Worm (Caenorhabditis elegans): ENCODE results near the gene C07A4.3.
A peak's percentile ranks its signal among the peaks of the same experiment; 100 is the strongest.

C07A4.3 gene

ce11 chrX:10174683-10175082 lies at the start of gene C07A4.3:
Gene C07A4.3 (plus strand): TSS chrX:10174983.
- TF ChIP-seq lin-15B (tag; optimal IDR thresholded peaks at IDR 0.05) (no peak), fos-1 (tag; optimal IDR thresholded peaks at IDR 0.05) (no peak), nhr-28 (tag; optimal IDR thresholded peaks at IDR 0.05) (no peak), unc-39 (tag; optimal IDR thresholded peaks at IDR 0.05) (no peak), elt-3 (tag; optimal IDR thresholded peaks at IDR 0.05) (no peak), jun-1 (tag; optimal IDR thresholded peaks at IDR 0.05) (no peak), ama-1 (optimal IDR thresholded peaks at IDR 0.05) (no peak), egl-27 (tag; optimal IDR thresholded peaks at IDR 0.05) (no peak), unc-62 (GFP tag; optimal IDR thresholded peaks at IDR 0.05) (no peak), egl-5 (tag; optimal IDR thresholded peaks at IDR 0.05) (no peak), pqm-1 (tag; optimal IDR thresholded peaks at IDR 0.05) (no peak), ceh-28 (tag; optimal IDR thresholded peaks at IDR 0.05) (no peak)

DNA sequence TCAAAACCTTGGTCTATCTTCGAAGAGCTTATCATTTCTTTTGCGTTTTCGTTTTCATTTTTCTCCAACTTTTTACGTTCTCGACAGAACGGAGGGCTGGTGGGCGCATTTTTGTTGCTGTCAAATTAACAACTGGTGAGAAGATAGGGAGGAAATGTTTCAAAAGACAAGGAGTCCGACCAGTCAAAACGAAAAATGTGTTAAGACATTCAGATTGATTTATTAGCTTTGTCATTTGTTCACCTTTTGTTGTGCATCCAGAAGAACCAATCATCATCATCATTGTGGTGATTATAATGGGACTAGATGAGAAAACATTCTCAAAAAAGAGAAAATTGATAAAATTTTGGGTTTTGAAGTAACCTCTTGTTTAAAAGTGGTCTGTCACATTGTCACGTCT lies 44.6 kb upstream of the C07A4.3 start:
- TF ChIP-seq ceh-28 (tag; optimal IDR thresholded peaks at IDR 0.05) (no peak), egl-5 (tag; optimal IDR thresholded peaks at IDR 0.05) (peak; percentile 72), pha-4 (tag; optimal IDR thresholded peaks at IDR 0.05) (no peak), sea-2 (GFP tag; optimal IDR thresholded peaks at IDR 0.05) (no peak)

DNA sequence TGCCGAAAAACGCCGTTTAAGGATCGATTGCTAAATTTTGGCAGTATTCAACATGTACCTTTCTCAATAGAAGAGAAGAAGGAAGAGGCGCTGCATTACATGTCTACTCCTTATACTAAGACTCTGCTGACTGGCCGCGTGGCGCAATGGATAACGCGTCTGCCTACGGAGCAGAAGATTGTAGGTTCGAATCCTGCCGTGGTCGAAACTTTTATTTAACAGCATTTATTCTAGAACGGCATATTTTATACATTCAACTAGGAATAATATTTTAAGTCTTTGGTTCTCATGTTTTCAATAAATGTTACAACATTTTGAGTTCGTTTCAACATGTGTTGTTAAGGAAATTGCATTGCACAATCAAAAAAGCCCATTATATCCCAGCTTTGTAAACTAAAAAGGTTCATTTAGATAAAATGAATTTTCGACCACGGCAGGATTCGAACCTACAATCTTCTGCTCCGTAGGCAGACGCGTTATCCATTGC lies 42.2 kb upstream of the C07A4.3 start:
- TF ChIP-seq nhr-23 (tag; optimal IDR thresholded peaks at IDR 0.05) (peak; percentile 37), nfya-1 (tag; optimal IDR thresholded peaks at IDR 0.05; ENCODE audit: insufficient read depth) (peak; percentile 46), fos-1 (tag; optimal IDR thresholded peaks at IDR 0.05) (peak; percentile 45), nhr-43 (tag; optimal IDR thresholded peaks at IDR 0.05; ENCODE audit: poor library complexity, severe bottlenecking) (peak; percentile 69), ceh-28 (tag; optimal IDR thresholded peaks at IDR 0.05) (peak; percentile 11), ceh-82 (tag; optimal IDR thresholded peaks at IDR 0.05) (peak; percentile 10), lin-39 (tag; optimal IDR thresholded peaks at IDR 0.05) (peak; percentile 8), tbx-2 (tag; optimal IDR thresholded peaks at IDR 0.05) (peak; percentile 42), lin-15B (tag; optimal IDR thresholded peaks at IDR 0.05) (peak; percentile 17), jun-1 (tag; optimal IDR thresholded peaks at IDR 0.05) (peak; percentile 65), hmg-11 (tag; optimal IDR thresholded peaks at IDR 0.05) (peak; percentile 77), elt-2 (tag; optimal IDR thresholded peaks at IDR 0.05) (peak; percentile 48), lsy-12 (tag; optimal IDR thresholded peaks at IDR 0.05) (peak; percentile 38)

DNA sequence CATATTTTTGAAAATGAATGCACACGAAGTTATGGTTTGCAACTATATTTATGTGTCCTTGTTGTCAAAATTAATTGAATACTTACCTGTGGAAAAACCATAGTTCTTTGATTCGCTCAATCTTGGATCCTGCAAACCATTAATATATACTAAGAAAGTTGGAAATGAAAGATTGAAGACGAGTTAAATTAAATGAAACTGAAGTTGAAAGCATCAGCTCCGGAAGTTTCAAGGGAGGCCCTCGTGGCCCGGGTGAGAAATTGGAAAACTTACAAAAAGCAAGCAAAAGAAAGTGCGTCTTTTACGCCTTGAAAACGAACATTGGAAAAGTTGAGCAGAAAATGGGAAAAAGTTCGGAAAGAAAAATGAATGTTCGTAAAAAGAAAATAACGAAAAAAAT lies 41.7 kb upstream of the C07A4.3 start, which contains the start of gene unc-58:
Gene unc-58, minus strand, starts transcription at position 101 of the 400 bp plus-strand sequence.
- TF ChIP-seq snpc-4 (tag; optimal IDR thresholded peaks at IDR 0.05) (no peak), nhr-67 (tag; optimal IDR thresholded peaks at IDR 0.05) (no peak)

DNA sequence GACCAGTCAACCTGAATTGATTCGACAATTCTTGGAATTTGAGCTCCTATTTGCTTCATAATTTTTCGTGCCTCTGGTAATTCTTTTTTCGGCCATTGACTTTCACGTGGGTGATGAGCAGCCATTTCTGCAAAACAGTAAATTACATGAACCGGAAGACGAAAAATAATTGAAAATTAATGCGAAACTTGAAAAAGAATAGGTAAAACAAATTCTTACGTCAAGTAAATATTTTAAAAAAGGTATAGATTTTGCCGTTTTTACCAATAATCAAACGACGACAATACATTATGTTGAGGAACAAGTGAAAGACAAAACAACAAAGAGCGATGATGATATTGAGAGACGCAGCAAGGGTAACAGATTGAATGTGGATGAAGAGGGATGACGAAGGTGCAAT lies 36.3 kb upstream of the C07A4.3 start, which contains the start of gene moc-1:
Gene moc-1, minus strand, starts transcription at position 127 of the 400 bp plus-strand sequence.
- TF ChIP-seq ZK546.5 (tag; optimal IDR thresholded peaks at IDR 0.05), result no peak
- no peak for TF ChIP-seq mdl-1 (tag; optimal IDR thresholded peaks at IDR 0.05)
- no peak for TF ChIP-seq lin-15B (tag; optimal IDR thresholded peaks at IDR 0.05)
- TF ChIP-seq mml-1 (tag; optimal IDR thresholded peaks at IDR 0.05), result no peak
- no peak for TF ChIP-seq nhr-28 (tag; optimal IDR thresholded peaks at IDR 0.05)
- TF ChIP-seq nhr-23 (tag; optimal IDR thresholded peaks at IDR 0.05), result no peak
- no peak for TF ChIP-seq lin-39 (tag; optimal IDR thresholded peaks at IDR 0.05)
- no peak for TF ChIP-seq jun-1 (tag; optimal IDR thresholded peaks at IDR 0.05)
- TF ChIP-seq ztf-4 (tag; optimal IDR thresholded peaks at IDR 0.05), result no peak
- TF ChIP-seq R02D3.7 (tag; optimal IDR thresholded peaks at IDR 0.05), result no peak
- no peak for TF ChIP-seq egl-5 (tag; optimal IDR thresholded peaks at IDR 0.05)
- no peak for TF ChIP-seq ama-1 (optimal IDR thresholded peaks at IDR 0.05)
- TF ChIP-seq ceh-16 (tag; optimal IDR thresholded peaks at IDR 0.05), result no peak
- TF ChIP-seq pha-4 (tag; optimal IDR thresholded peaks at IDR 0.05), result no peak
- no peak for TF ChIP-seq eor-1 (tag; optimal IDR thresholded peaks at IDR 0.05)
- TF ChIP-seq fkh-2 (tag; optimal IDR thresholded peaks at IDR 0.05), result no peak
- no peak for TF ChIP-seq daf-12 (tag; optimal IDR thresholded peaks at IDR 0.05)
- no peak for TF ChIP-seq fkh-10 (GFP tag; optimal IDR thresholded peaks at IDR 0.05)

All from whole organism, L3 larva.